Fruit fly (Drosophila melanogaster) whole organism, adult: ENCODE data around the gene Caf1-55.
A peak's percentile ranks its signal among the peaks of the same experiment; 100 is the strongest.

Source experiments
- CG5204 ChIP-seq: fragments of 200-800 bp; sonication (Bioruptor generic); optimal IDR thresholded peaks from 2 replicates; lab custom pipeline; 2016; ENCODE audit warnings: missing biosample characterization, missing genetic modification characterization
- CG7045 ChIP-seq: fragments of 200-800 bp; sonication (Bioruptor generic); optimal IDR thresholded peaks from 2 replicates; lab custom pipeline; 2017; ENCODE audit warnings: missing biosample characterization, mild to moderate bottlenecking, missing genetic modification characterization
- CG7101 ChIP-seq: fragments of 200-800 bp; sonication (Bioruptor generic); optimal IDR thresholded peaks from 2 replicates; lab custom pipeline; 2018; ENCODE audit warnings: missing biosample characterization, mild to moderate bottlenecking, missing genetic modification characterization, moderate library complexity
- cic ChIP-seq: fragments of 200-800 bp; sonication (Bioruptor generic); optimal IDR thresholded peaks from 2 replicates; lab custom pipeline; 2017; ENCODE audit warnings: missing biosample characterization, mild to moderate bottlenecking, missing genetic modification characterization, moderate library complexity
- cnc ChIP-seq, 2 experiments: fragments of >200 bp; optimal IDR thresholded peaks; 2 replicates each; lab custom pipeline; 2017
- pad ChIP-seq: fragments of 200-800 bp; sonication (Bioruptor generic); optimal IDR thresholded peaks from 3 replicates; lab custom pipeline; 2017; ENCODE audit warnings: missing biosample characterization, missing genetic modification characterization, mild to moderate bottlenecking, moderate library complexity, missing genetic modification reagents

- TF ChIP-seq CG7045 (no peak), cic (GFP tag; lab: Kevin White, UChicago) (peak; percentile 91), cnc (optimal IDR thresholded peaks at IDR 0.05; lab: Kevin White, UChicago) (no peak), pad (no peak), CG5204 (GFP tag; lab: Kevin White, UChicago) (no peak), CG7101 (no peak)
Measured at dm6 chr3R:15198052-15198793, 27.2 kb upstream of the Caf1-55 start.
